Fruit fly (Drosophila melanogaster) whole organism, embryonic: ENCODE measurements around the gene Pdfr.
A peak's percentile ranks its signal among the peaks of the same experiment; 100 is the strongest.

Source experiments
- Ada2b ChIP-seq: fragments of 200-800 bp; sonication (Bioruptor generic); IDR thresholded peaks from 2 replicates; pipeline ENCODE4 v1.3.6; 2022; ENCODE audit warnings: missing biosample characterization, missing genetic modification characterization
- CG10267 ChIP-seq: fragments of 200-800 bp; sonication (Bioruptor generic); optimal IDR thresholded peaks from 2 replicates; lab custom pipeline; 2018; ENCODE audit warnings: missing biosample characterization, mild to moderate bottlenecking, missing genetic modification characterization, moderate library complexity
- CG11560 ChIP-seq: fragments of 200-800 bp; sonication (Bioruptor generic); IDR thresholded peaks from 3 replicates; pipeline ENCODE4 v1.3.6; 2022; ENCODE audit warnings: missing biosample characterization, missing genetic modification characterization
- CG11695 ChIP-seq: fragments of 200-800 bp; sonication (Bioruptor generic); IDR thresholded peaks from 3 replicates; pipeline ENCODE4 v1.3.6; 2022; ENCODE audit warnings: missing biosample characterization, missing genetic modification characterization
- CG11723 ChIP-seq: fragments of 200-800 bp; sonication (Bioruptor generic); optimal IDR thresholded peaks from 2 replicates; lab custom pipeline; 2017; ENCODE audit warnings: missing biosample characterization, mild to moderate bottlenecking, missing genetic modification characterization
- CG12104 ChIP-seq: fragments of 200-800 bp; sonication (Bioruptor generic); optimal IDR thresholded peaks from 3 replicates; lab custom pipeline; 2016; ENCODE audit warnings: missing biosample characterization, missing genetic modification characterization
- CG12391 ChIP-seq: fragments of 200-800 bp; sonication (Bioruptor generic); optimal IDR thresholded peaks from 3 replicates; lab custom pipeline; 2018; ENCODE audit warnings: missing biosample characterization, mild to moderate bottlenecking, missing genetic modification characterization, moderate library complexity
- CG14441 ChIP-seq: fragments of 200-800 bp; sonication (Bioruptor generic); IDR thresholded peaks from 2 replicates; pipeline ENCODE4 v1.3.6; 2022; ENCODE audit warnings: missing biosample characterization, missing genetic modification characterization
- CG17829 ChIP-seq: fragments of 200-800 bp; optimal IDR thresholded peaks from 2 replicates; lab custom pipeline; 2019; ENCODE audit warnings: missing biosample characterization, mild to moderate bottlenecking, missing genetic modification characterization, moderate library complexity
- CG18476 ChIP-seq: fragments of 200-800 bp; sonication (Bioruptor generic); optimal IDR thresholded peaks from 2 replicates; lab custom pipeline; 2016; ENCODE audit warnings: missing biosample characterization, mild to moderate bottlenecking, missing genetic modification characterization
- CG2116 ChIP-seq: fragments of 200-800 bp; sonication (Bioruptor generic); optimal IDR thresholded peaks from 3 replicates; lab custom pipeline; 2018; ENCODE audit warnings: missing biosample characterization, mild to moderate bottlenecking, missing genetic modification characterization
- CG2120 ChIP-seq: fragments of 200-800 bp; sonication (Bioruptor generic); optimal IDR thresholded peaks from 3 replicates; lab custom pipeline; 2016; ENCODE audit warnings: missing biosample characterization, missing genetic modification characterization
- CG32767 ChIP-seq: fragments of 200-800 bp; sonication (Bioruptor generic); IDR thresholded peaks from 2 replicates; pipeline ENCODE4 v1.3.6; 2022; ENCODE audit warnings: missing biosample characterization, missing genetic modification characterization
- CG33557 ChIP-seq: fragments of 200-800 bp; sonication (Bioruptor generic); optimal IDR thresholded peaks from 2 replicates; lab custom pipeline; 2019; ENCODE audit warnings: missing biosample characterization, mild to moderate bottlenecking, missing genetic modification characterization, moderate library complexity
- CG6689 ChIP-seq: fragments of 200-800 bp; sonication (Bioruptor generic); IDR thresholded peaks from 2 replicates; pipeline ENCODE4 v1.3.6; 2022; ENCODE audit warnings: missing biosample characterization, missing genetic modification characterization
- CG7372 ChIP-seq: fragments of 200-800 bp; sonication (Bioruptor generic); IDR thresholded peaks from 2 replicates; pipeline ENCODE4 v1.3.6; 2022; ENCODE audit warnings: missing biosample characterization, missing genetic modification characterization
- CG7786 ChIP-seq: fragments of 200-800 bp; sonication (Bioruptor generic); optimal IDR thresholded peaks from 2 replicates; lab custom pipeline; 2016; ENCODE audit warnings: missing biosample characterization, missing genetic modification characterization
- CG9932 ChIP-seq: fragments of 200-800 bp; sonication (Bioruptor generic); IDR thresholded peaks from 2 replicates; pipeline ENCODE4 v1.3.6; 2022; ENCODE audit warnings: missing biosample characterization, missing genetic modification characterization
- Chrac-16 ChIP-seq: fragments of 200-800 bp; sonication (Bioruptor generic); optimal IDR thresholded peaks from 3 replicates; lab custom pipeline; 2016; ENCODE audit warnings: missing biosample characterization, missing genetic modification characterization
- CoRest ChIP-seq: fragments of 200-800 bp; sonication (Bioruptor generic); optimal IDR thresholded peaks from 3 replicates; lab custom pipeline; 2018; ENCODE audit warnings: missing biosample characterization, mild to moderate bottlenecking, missing genetic modification characterization, moderate library complexity
- Doc2 ChIP-seq: fragments of 200-800 bp; sonication (Bioruptor generic); IDR thresholded peaks from 2 replicates; pipeline ENCODE4 v1.3.6; 2022; ENCODE audit warnings: missing biosample characterization, missing genetic modification characterization
- H2.0 ChIP-seq: fragments of 200-800 bp; sonication (Bioruptor generic); IDR thresholded peaks from 2 replicates; pipeline ENCODE4 v1.3.6; 2022; ENCODE audit warnings: missing biosample characterization, missing genetic modification characterization
- HHEX ChIP-seq: fragments of 200-800 bp; sonication (Bioruptor generic); optimal IDR thresholded peaks from 3 replicates; lab custom pipeline; 2017; ENCODE audit warnings: missing biosample characterization, mild to moderate bottlenecking, missing genetic modification characterization, missing genetic modification reagents
- HLH54F ChIP-seq: fragments of 200-800 bp; sonication (Bioruptor generic); optimal IDR thresholded peaks from 3 replicates; lab custom pipeline; 2016; ENCODE audit warnings: missing biosample characterization, missing genetic modification characterization
- HmgD ChIP-seq: fragments of 200-800 bp; sonication (Bioruptor generic); optimal IDR thresholded peaks from 3 replicates; lab custom pipeline; 2016; ENCODE audit warnings: missing biosample characterization, missing genetic modification characterization
- Hmx ChIP-seq: fragments of 200-800 bp; sonication (Bioruptor generic); optimal IDR thresholded peaks from 2 replicates; lab custom pipeline; 2016; ENCODE audit warnings: missing biosample characterization, missing genetic modification characterization
- Hr51 ChIP-seq, 2 experiments: fragments of 200-800 bp; sonication (Bioruptor generic); optimal IDR thresholded peaks; 2 replicates in 1 of 2; 3 replicates in 1 of 2; lab custom pipeline; 2016 to 2018; ENCODE audit warnings: missing biosample characterization in 2 of 2, missing genetic modification characterization in 2 of 2, mild to moderate bottlenecking in 1 of 2, moderate library complexity in 1 of 2
- NC2α ChIP-seq: fragments of 200-800 bp; sonication (Bioruptor generic); optimal IDR thresholded peaks from 2 replicates; lab custom pipeline; 2016; ENCODE audit warnings: missing biosample characterization, missing genetic modification characterization
- Neu2 ChIP-seq: fragments of 200-800 bp; sonication (Bioruptor generic); optimal IDR thresholded peaks from 3 replicates; lab custom pipeline; 2016; ENCODE audit warnings: missing biosample characterization, missing genetic modification characterization, borderline replicate concordance
- Nf-YA ChIP-seq: fragments of 200-800 bp; sonication (Bioruptor generic); IDR thresholded peaks from 2 replicates; pipeline ENCODE4 v1.3.6; 2022; ENCODE audit warnings: missing biosample characterization, missing genetic modification characterization
- Trl ChIP-seq, 3 experiments: fragments of >200 bp in 2 of 3; fragments of 200-800 bp in 1 of 3; sonication (Bioruptor generic) in 1 of 3; optimal IDR thresholded peaks; 2 replicates in 1 of 3; 3 replicates in 2 of 3; lab custom pipeline; 2016 to 2017; ENCODE audit warnings: missing biosample characterization in 1 of 3, missing genetic modification characterization in 1 of 3
- ab ChIP-seq: fragments of 200-800 bp; sonication (Bioruptor generic); optimal IDR thresholded peaks from 2 replicates; lab custom pipeline; 2016; ENCODE audit warnings: missing biosample characterization, missing genetic modification characterization
- bcd ChIP-seq: fragments of 200-800 bp; sonication (Bioruptor generic); optimal IDR thresholded peaks from 2 replicates; lab custom pipeline; 2017; ENCODE audit warnings: missing biosample characterization, mild to moderate bottlenecking, missing genetic modification characterization
- cad ChIP-seq: fragments of >200 bp; optimal IDR thresholded peaks from 2 replicates; lab custom pipeline; 2017; ENCODE audit warnings: missing biosample characterization, missing genetic modification characterization
- dmrt11E ChIP-seq: fragments of 200-800 bp; sonication (Bioruptor generic); optimal IDR thresholded peaks from 3 replicates; lab custom pipeline; 2018; ENCODE audit warnings: missing biosample characterization, mild to moderate bottlenecking, missing genetic modification characterization, moderate library complexity
- ems ChIP-seq: fragments of 200-800 bp; sonication (Bioruptor generic); optimal IDR thresholded peaks from 3 replicates; lab custom pipeline; 2016; ENCODE audit warnings: missing biosample characterization, missing genetic modification characterization
- eyg ChIP-seq: fragments of 200-800 bp; sonication (Bioruptor generic); optimal IDR thresholded peaks from 3 replicates; lab custom pipeline; 2016; ENCODE audit warnings: missing biosample characterization, missing genetic modification characterization
- fd96Cb ChIP-seq: fragments of 200-800 bp; sonication (Bioruptor generic); optimal IDR thresholded peaks from 2 replicates; lab custom pipeline; 2018; ENCODE audit warnings: missing biosample characterization, mild to moderate bottlenecking, missing genetic modification characterization, moderate library complexity
- hkb ChIP-seq, 2 experiments: fragments of 200-800 bp in 1 of 2; fragments of >200 bp in 1 of 2; sonication (Bioruptor generic) in 1 of 2; IDR thresholded peaks in 1 of 2; optimal IDR thresholded peaks in 1 of 2; 2 replicates each; pipeline versions ENCODE4 v1.3.6 to Lab custom; 2017 to 2022; ENCODE audit warnings: missing biosample characterization in 1 of 2, missing genetic modification characterization in 1 of 2
- jumu ChIP-seq: fragments of 200-800 bp; sonication (Bioruptor generic); optimal IDR thresholded peaks from 3 replicates; lab custom pipeline; 2016; ENCODE audit warnings: missing biosample characterization, missing genetic modification characterization
- kay ChIP-seq: fragments of 200-800 bp; sonication (Bioruptor generic); optimal IDR thresholded peaks from 2 replicates; lab custom pipeline; 2016; ENCODE audit warnings: missing biosample characterization, missing genetic modification characterization
- lilli ChIP-seq: fragments of 200-800 bp; sonication (Bioruptor generic); optimal IDR thresholded peaks from 3 replicates; lab custom pipeline; 2016; ENCODE audit warnings: missing biosample characterization, missing genetic modification characterization
- maf-S ChIP-seq: fragments of 200-800 bp; sonication (Bioruptor generic); optimal IDR thresholded peaks from 2 replicates; lab custom pipeline; 2016; ENCODE audit warnings: missing biosample characterization, missing genetic modification characterization
- nerfin-2 ChIP-seq: fragments of 200-800 bp; sonication (Bioruptor generic); IDR thresholded peaks from 2 replicates; pipeline ENCODE4 v1.3.6; 2022; ENCODE audit warnings: missing biosample characterization, missing genetic modification characterization; ENCODE audit not compliant: partially characterized antibody
- nom ChIP-seq: fragments of 200-800 bp; sonication (Bioruptor generic); optimal IDR thresholded peaks from 2 replicates; lab custom pipeline; 2017; ENCODE audit warnings: missing biosample characterization, missing genetic modification characterization, mild to moderate bottlenecking, moderate library complexity, missing genetic modification reagents
- odd ChIP-seq: fragments of 200-800 bp; sonication (Bioruptor generic); optimal IDR thresholded peaks from 2 replicates; lab custom pipeline; 2017; ENCODE audit warnings: missing biosample characterization, mild to moderate bottlenecking, missing genetic modification characterization
- phol ChIP-seq: fragments of 200-800 bp; sonication (Bioruptor generic); optimal IDR thresholded peaks from 3 replicates; lab custom pipeline; 2018; ENCODE audit warnings: missing biosample characterization, mild to moderate bottlenecking, missing genetic modification characterization, moderate library complexity
- ro ChIP-seq: fragments of 200-800 bp; sonication (Bioruptor generic); IDR thresholded peaks from 2 replicates; pipeline ENCODE4 v1.3.6; 2022; ENCODE audit warnings: missing biosample characterization, missing genetic modification characterization
- sisA ChIP-seq: fragments of 200-800 bp; sonication (Bioruptor generic); IDR thresholded peaks from 2 replicates; pipeline ENCODE4 v1.3.6; 2022; ENCODE audit warnings: missing biosample characterization, missing genetic modification characterization
- ssp ChIP-seq: fragments of 200-800 bp; sonication (Bioruptor generic); IDR thresholded peaks from 2 replicates; pipeline ENCODE4 v1.3.6; 2022; ENCODE audit warnings: missing biosample characterization, missing genetic modification characterization
- tin ChIP-seq: fragments of 200-800 bp; sonication (Bioruptor generic); optimal IDR thresholded peaks from 3 replicates; lab custom pipeline; 2016; ENCODE audit warnings: missing biosample characterization, missing genetic modification characterization

Pdfr gene

DNA sequence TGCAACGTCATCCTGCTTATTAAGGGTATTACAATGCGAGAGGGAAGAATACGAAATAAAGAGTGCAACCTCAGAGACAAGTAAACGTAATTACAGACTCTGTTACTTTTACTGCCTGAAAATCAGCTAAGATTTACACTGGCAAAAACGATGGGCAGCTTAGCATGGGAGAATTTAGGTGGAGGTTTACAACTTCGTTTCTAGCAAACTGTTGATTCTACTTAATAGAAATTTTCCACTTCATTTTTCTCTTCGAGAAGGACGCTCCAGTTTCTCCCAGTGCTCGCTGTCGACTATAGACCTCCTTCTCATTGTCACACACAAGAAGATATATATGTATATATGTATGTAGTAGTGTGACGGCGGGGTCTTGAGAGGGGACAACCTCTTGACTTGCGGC, 15.9 kb upstream of the Pdfr start (continued):
- TF ChIP-seq phol (peak; percentile 18), ems (GFP tag; lab: Kevin White, UChicago) (peak; percentile 30), ab (GFP tag; lab: Kevin White, UChicago) (peak; percentile 2), CG12104 (GFP tag; lab: Kevin White, UChicago) (no peak), dmrt11E (tag; lab: Kevin White, UChicago) (peak; percentile 48), CG12391 (tag; lab: Kevin White, UChicago) (peak; percentile 35), Chrac-16 (GFP tag; lab: Kevin White, UChicago) (peak; percentile 42), bcd (GFP tag; lab: Kevin White, UChicago) (peak; percentile 27), CG6689 (GFP tag; lab: Robert Waterston, UW) (no peak), ssp (GFP tag; lab: Robert Waterston, UW) (peak; percentile 20; the same call in 1 of the 2 replicates), cad (GFP tag; lab: Kevin White, UChicago) (no peak), CG17829 (peak; percentile 27), CG11695 (GFP tag; lab: Robert Waterston, UW) (0 out of 3 replicates have a peak, but pooled peaks have one; percentile 32), ro (GFP tag; lab: Robert Waterston, UW) (no peak), Hmx (GFP tag; lab: Kevin White, UChicago) (no peak), nom (peak; percentile 22), eyg (GFP tag; lab: Kevin White, UChicago) (no peak), Ada2b (peak; percentile 63), CG2116 (GFP tag; lab: Kevin White, UChicago) (no peak), fd96Cb (no peak), HLH54F (GFP tag; lab: Kevin White, UChicago) (no peak), CoRest (tag; lab: Kevin White, UChicago) (peak; percentile 38), CG7372 (GFP tag; lab: Robert Waterston, UW) (no peak), CG11560 (tag; lab: Robert Waterston, UW) (no peak), odd (GFP tag; lab: Kevin White, UChicago) (no peak), CG2120 (peak; percentile 4), Neu2 (GFP tag; lab: Kevin White, UChicago) (no peak), H2.0 (GFP tag; lab: Robert Waterston, UW) (0 out of 2 replicates have a peak, but pooled peaks have one; percentile 46), lilli (GFP tag; lab: Kevin White, UChicago) (peak; percentile 20), CG11723 (GFP tag; lab: Kevin White, UChicago) (no peak), maf-S (peak; percentile 12), kay (GFP tag; lab: Kevin White, UChicago) (no peak), HHEX (GFP tag; lab: Kevin White, UChicago) (no peak), Hr51 (GFP tag; optimal IDR thresholded peaks at IDR 0.05; lab: Kevin White, UChicago) (peak in 1 of 2 experiments; percentile 44), CG10267 (tag; lab: Kevin White, UChicago) (no peak), CG7786 (GFP tag; lab: Kevin White, UChicago) (peak; percentile 22), Trl (optimal IDR thresholded peaks at IDR 0.05; lab: Kevin White, UChicago) (no peak), Trl (GFP tag; optimal IDR thresholded peaks at IDR 0.05; lab: Kevin White, UChicago) (no peak), sisA (GFP tag; lab: Robert Waterston, UW) (peak; percentile 76), nerfin-2 (GFP tag; lab: Robert Waterston, UW) (no peak), CG33557 (GFP tag; lab: Kevin White, UChicago) (no peak), HmgD (GFP tag; lab: Kevin White, UChicago) (no peak), Doc2 (GFP tag; lab: Robert Waterston, UW) (no peak), CG18476 (GFP tag; lab: Kevin White, UChicago) (no peak), NC2α (GFP tag; lab: Kevin White, UChicago) (no peak), tin (GFP tag; lab: Kevin White, UChicago) (no peak), jumu (GFP tag; lab: Kevin White, UChicago) (no peak), CG32767 (GFP tag; lab: Robert Waterston, UW) (0 out of 2 replicates have a peak, but pooled peaks have one; percentile 27), CG14441 (GFP tag; lab: Robert Waterston, UW) (peak; percentile 53; the same call in 1 of the 2 replicates), Nf-YA (GFP tag; lab: Robert Waterston, UW) (no peak), hkb (optimal IDR thresholded peaks at IDR 0.05; lab: Kevin White, UChicago) (no peak), hkb (GFP tag; IDR thresholded peaks at IDR 0.05; lab: Robert Waterston, UW) (peak; percentile 51; the same call in 1 of the 2 replicates), CG9932 (no peak)
